Worm (Caenorhabditis elegans) whole organism, late embryonic: ENCODE data around the gene F59F3.6.

Source experiments
- C08G9.2 ChIP-seq: sonication (generic microtip); optimal IDR thresholded peaks from 2 replicates; lab custom pipeline; 2016; ENCODE audit warnings: mild to moderate bottlenecking, missing genetic modification characterization, moderate library complexity, missing compliant biosample characterization
- C38D4.7 ChIP-seq: fragments of 200-800 bp; sonication (Bioruptor generic); optimal IDR thresholded peaks from 2 replicates; lab custom pipeline; 2018; ENCODE audit warnings: mild to moderate bottlenecking, missing genetic modification characterization, moderate library complexity, missing compliant biosample characterization
- F13H6.1 ChIP-seq: sonication (generic microtip); optimal IDR thresholded peaks from 2 replicates; lab custom pipeline; 2016; ENCODE audit warnings: missing genetic modification characterization, missing compliant biosample characterization
- K02D7.2 ChIP-seq: sonication (generic microtip); optimal IDR thresholded peaks from 2 replicates; lab custom pipeline; 2017; ENCODE audit warnings: mild to moderate bottlenecking, missing genetic modification characterization, missing compliant biosample characterization
- K09A11.1 ChIP-seq: sonication (generic microtip); optimal IDR thresholded peaks from 2 replicates; lab custom pipeline; 2017; ENCODE audit warnings: antibody characterized with exemption, mild to moderate bottlenecking, missing genetic modification characterization, missing compliant biosample characterization; ENCODE audit not compliant: insufficient read depth
- T23F11.4 ChIP-seq: fragments of 200-800 bp; sonication (Bioruptor generic); optimal IDR thresholded peaks from 2 replicates; lab custom pipeline; 2018; ENCODE audit warnings: mild to moderate bottlenecking, missing genetic modification characterization, missing compliant biosample characterization
- Y22D7AL.16 ChIP-seq: sonication (generic microtip); optimal IDR thresholded peaks from 2 replicates; lab custom pipeline; 2016; ENCODE audit warnings: missing genetic modification characterization, missing compliant biosample characterization
- ahr-1 ChIP-seq: sonication (generic microtip); optimal IDR thresholded peaks from 2 replicates; lab custom pipeline; 2016; ENCODE audit warnings: missing genetic modification characterization, missing compliant biosample characterization
- ama-1 ChIP-seq: fragments of 150-350 bp; optimal IDR thresholded peaks from 2 replicates; lab custom pipeline; 2014
- ceh-14 ChIP-seq: sonication (generic microtip); optimal IDR thresholded peaks from 2 replicates; lab custom pipeline; 2016; ENCODE audit warnings: missing genotype, missing genetic modification characterization, missing compliant biosample characterization
- ceh-18 ChIP-seq: sonication (generic microtip); optimal IDR thresholded peaks from 2 replicates; lab custom pipeline; 2016; ENCODE audit warnings: missing genetic modification characterization, missing compliant biosample characterization
- ceh-19 ChIP-seq: fragments of 200-800 bp; sonication (Bioruptor generic); optimal IDR thresholded peaks from 2 replicates; lab custom pipeline; 2018; ENCODE audit warnings: mild to moderate bottlenecking, missing genetic modification characterization, missing compliant biosample characterization
- ceh-2 ChIP-seq: sonication (generic microtip); optimal IDR thresholded peaks from 2 replicates; lab custom pipeline; 2016; ENCODE audit warnings: missing genotype, missing genetic modification characterization, missing compliant biosample characterization
- ceh-22 ChIP-seq: sonication (generic microtip); optimal IDR thresholded peaks from 2 replicates; lab custom pipeline; 2017; ENCODE audit warnings: missing biosample characterization, missing genetic modification characterization
- ceh-30 ChIP-seq: fragments of 150-350 bp; optimal IDR thresholded peaks from 2 replicates; lab custom pipeline; 2014; ENCODE audit warnings: missing biosample characterization, missing genetic modification characterization
- ceh-31 ChIP-seq: sonication (generic microtip); optimal IDR thresholded peaks from 2 replicates; lab custom pipeline; 2016; ENCODE audit warnings: missing genetic modification characterization, missing compliant biosample characterization
- ceh-45 ChIP-seq: fragments of 200-800 bp; sonication (Bioruptor generic); IDR thresholded peaks from 2 replicates; pipeline ENCODE4 v1.3.6; 2022; ENCODE audit warnings: missing genetic modification reagents, missing genetic modification characterization, missing compliant biosample characterization
- ceh-6 ChIP-seq: fragments of 200-800 bp; sonication (Bioruptor generic); optimal IDR thresholded peaks from 2 replicates; lab custom pipeline; 2018; ENCODE audit warnings: mild to moderate bottlenecking, missing genetic modification characterization, missing compliant biosample characterization
- dmd-4 ChIP-seq: sonication (generic microtip); optimal IDR thresholded peaks from 2 replicates; lab custom pipeline; 2016; ENCODE audit warnings: borderline replicate concordance, missing genetic modification characterization, missing compliant biosample characterization
- dve-1 ChIP-seq: sonication (generic microtip); optimal IDR thresholded peaks from 2 replicates; lab custom pipeline; 2017; ENCODE audit warnings: antibody characterized with exemption, mild to moderate bottlenecking, missing genetic modification characterization, missing compliant biosample characterization
- elt-2 ChIP-seq: sonication (generic microtip); optimal IDR thresholded peaks from 2 replicates; lab custom pipeline; 2016; ENCODE audit warnings: missing genetic modification reagents, missing genetic modification characterization, missing compliant biosample characterization
- elt-4 ChIP-seq: sonication (generic microtip); optimal IDR thresholded peaks from 2 replicates; lab custom pipeline; 2016; ENCODE audit warnings: missing genetic modification characterization, missing compliant biosample characterization
- ets-4 ChIP-seq: sonication (generic microtip); optimal IDR thresholded peaks from 2 replicates; lab custom pipeline; 2016; ENCODE audit warnings: missing genetic modification characterization, missing compliant biosample characterization
- eyg-1 ChIP-seq: sonication (generic microtip); optimal IDR thresholded peaks from 2 replicates; lab custom pipeline; 2016; ENCODE audit warnings: missing genotype, missing genetic modification characterization, missing compliant biosample characterization
- fax-1 ChIP-seq: sonication (generic microtip); optimal IDR thresholded peaks from 2 replicates; lab custom pipeline; 2016; ENCODE audit warnings: missing genotype, missing genetic modification characterization, missing compliant biosample characterization
- fkh-10 ChIP-seq: fragments of 150-350 bp; optimal IDR thresholded peaks from 2 replicates; lab custom pipeline; 2014; ENCODE audit warnings: missing biosample characterization, missing genetic modification reagents, missing genetic modification characterization
- fkh-6 ChIP-seq: sonication (generic microtip); optimal IDR thresholded peaks from 2 replicates; lab custom pipeline; 2016; ENCODE audit warnings: missing genetic modification characterization, missing compliant biosample characterization
- gmeb-2 ChIP-seq: sonication (generic microtip); optimal IDR thresholded peaks from 2 replicates; lab custom pipeline; 2016; ENCODE audit warnings: missing genetic modification characterization, inconsistent platforms, missing compliant biosample characterization
- hlh-15 ChIP-seq: sonication (generic microtip); optimal IDR thresholded peaks from 2 replicates; lab custom pipeline; 2016; ENCODE audit warnings: missing genetic modification characterization, missing compliant biosample characterization
- hlh-30 ChIP-seq: sonication (generic microtip); optimal IDR thresholded peaks from 2 replicates; lab custom pipeline; 2017; ENCODE audit warnings: antibody characterized with exemption, missing genetic modification characterization, missing compliant biosample characterization; ENCODE audit not compliant: insufficient read depth
- hlh-6 ChIP-seq: sonication (generic microtip); optimal IDR thresholded peaks from 2 replicates; lab custom pipeline; 2016; ENCODE audit warnings: missing genotype, missing genetic modification characterization, missing compliant biosample characterization
- hlh-8 ChIP-seq: sonication (generic microtip); optimal IDR thresholded peaks from 2 replicates; lab custom pipeline; 2016; ENCODE audit warnings: missing genotype, missing genetic modification characterization, missing compliant biosample characterization
- lin-11 ChIP-seq: fragments of 200-800 bp; sonication (Bioruptor generic); optimal IDR thresholded peaks from 2 replicates; lab custom pipeline; 2018; ENCODE audit warnings: mild to moderate bottlenecking, missing genetic modification characterization, missing compliant biosample characterization
- madf-2 ChIP-seq: sonication (generic microtip); optimal IDR thresholded peaks from 2 replicates; lab custom pipeline; 2017; ENCODE audit warnings: missing genetic modification characterization, missing compliant biosample characterization
- mec-3 ChIP-seq: sonication (generic microtip); optimal IDR thresholded peaks from 2 replicates; lab custom pipeline; 2016; ENCODE audit warnings: borderline replicate concordance, missing genetic modification characterization, missing compliant biosample characterization
- nhr-232 ChIP-seq: sonication (generic microtip); optimal IDR thresholded peaks from 2 replicates; lab custom pipeline; 2016; ENCODE audit warnings: missing genetic modification characterization, missing compliant biosample characterization
- npax-4 ChIP-seq: sonication (generic microtip); optimal IDR thresholded peaks from 2 replicates; lab custom pipeline; 2016; ENCODE audit warnings: missing genetic modification characterization, missing compliant biosample characterization
- pag-3 ChIP-seq: sonication (generic microtip); optimal IDR thresholded peaks from 2 replicates; lab custom pipeline; 2016; ENCODE audit warnings: missing compliant biosample characterization, missing genetic modification characterization, borderline replicate concordance
- pat-9 ChIP-seq: fragments of 200-800 bp; sonication (Bioruptor generic); optimal IDR thresholded peaks from 2 replicates; lab custom pipeline; 2018; ENCODE audit warnings: mild to moderate bottlenecking, missing genetic modification characterization, moderate library complexity, missing compliant biosample characterization
- pax-1 ChIP-seq: fragments of 150-350 bp; optimal IDR thresholded peaks from 2 replicates; lab custom pipeline; 2014; ENCODE audit warnings: missing biosample characterization, missing genetic modification characterization
- pqm-1 ChIP-seq: sonication (generic microtip); optimal IDR thresholded peaks from 2 replicates; lab custom pipeline; 2016; ENCODE audit warnings: missing genetic modification characterization, missing compliant biosample characterization
- pros-1 ChIP-seq: fragments of 150-350 bp; optimal IDR thresholded peaks from 2 replicates; lab custom pipeline; 2014; ENCODE audit warnings: missing biosample characterization, missing genetic modification reagents, missing genetic modification characterization
- ref-2 ChIP-seq: sonication (generic microtip); optimal IDR thresholded peaks from 2 replicates; lab custom pipeline; 2016; ENCODE audit warnings: missing genetic modification characterization, missing compliant biosample characterization
- sdc-2 ChIP-seq: sonication (generic microtip); optimal IDR thresholded peaks from 2 replicates; lab custom pipeline; 2016; ENCODE audit warnings: missing genotype, missing genetic modification characterization, missing compliant biosample characterization
- sox-2 ChIP-seq: fragments of 200-800 bp; sonication (Bioruptor generic); IDR thresholded peaks from 2 replicates; pipeline ENCODE4 v1.3.6; 2022; ENCODE audit warnings: missing genetic modification reagents, missing genetic modification characterization, missing compliant biosample characterization
- sox-4 ChIP-seq: sonication (generic microtip); optimal IDR thresholded peaks from 2 replicates; lab custom pipeline; 2017; ENCODE audit warnings: mild to moderate bottlenecking, missing genetic modification characterization, inconsistent platforms, missing compliant biosample characterization
- syd-9 ChIP-seq: sonication (generic microtip); optimal IDR thresholded peaks from 2 replicates; lab custom pipeline; 2016; ENCODE audit warnings: mild to moderate bottlenecking, missing genetic modification characterization, moderate library complexity, missing compliant biosample characterization
- tbx-2 ChIP-seq: sonication (generic microtip); optimal IDR thresholded peaks from 2 replicates; lab custom pipeline; 2016; ENCODE audit warnings: missing genetic modification characterization, missing compliant biosample characterization
- unc-42 ChIP-seq: sonication (generic microtip); optimal IDR thresholded peaks from 2 replicates; lab custom pipeline; 2016; ENCODE audit warnings: missing genotype, missing genetic modification characterization, missing compliant biosample characterization
- unc-55 ChIP-seq: sonication (generic microtip); optimal IDR thresholded peaks from 2 replicates; lab custom pipeline; 2017; ENCODE audit warnings: missing biosample characterization, missing genetic modification reagents, missing genetic modification characterization
- unc-86 ChIP-seq: sonication (generic microtip); optimal IDR thresholded peaks from 2 replicates; lab custom pipeline; 2016; ENCODE audit warnings: missing genetic modification characterization, missing compliant biosample characterization
- zip-5 ChIP-seq: sonication (generic microtip); optimal IDR thresholded peaks from 2 replicates; lab custom pipeline; 2016; ENCODE audit warnings: missing genetic modification characterization, missing compliant biosample characterization
- ztf-16 ChIP-seq: sonication (generic microtip); optimal IDR thresholded peaks from 2 replicates; lab custom pipeline; 2017; ENCODE audit warnings: missing genetic modification characterization, missing compliant biosample characterization

Gene F59F3.6

ce11 chrX:10990159-10990854, 8.8 kb downstream of the F59F3.6 start:
- TF ChIP-seq C38D4.7 (GFP tag; lab: Kevin White, UChicago) (no peak), zip-5 (tag; lab: Kevin White, UChicago) (no peak), ceh-18 (tag; lab: Kevin White, UChicago) (no peak), unc-86 (tag; lab: Kevin White, UChicago) (no peak), mec-3 (tag; lab: Kevin White, UChicago) (no peak), dmd-4 (no peak), sox-2 (peak; percentile 67), C08G9.2 (tag; lab: Kevin White, UChicago) (no peak), pqm-1 (tag; lab: Kevin White, UChicago) (no peak), F13H6.1 (no peak), fax-1 (tag; lab: Kevin White, UChicago) (no peak), ceh-31 (tag; lab: Kevin White, UChicago) (peak; percentile 64), ceh-30 (no peak), tbx-2 (tag; lab: Kevin White, UChicago) (peak; percentile 69), T23F11.4 (no peak), ceh-19 (GFP tag; lab: Kevin White, UChicago) (no peak), elt-2 (no peak), fkh-6 (tag; lab: Kevin White, UChicago) (peak; percentile 20), ets-4 (tag; lab: Kevin White, UChicago) (no peak), pat-9 (tag; lab: Kevin White, UChicago) (no peak), K09A11.1 (tag; lab: Kevin White, UChicago) (no peak), sdc-2 (tag; lab: Kevin White, UChicago) (peak; percentile 52), ama-1 (lab: Kevin White, UChicago) (no peak), hlh-8 (tag; lab: Kevin White, UChicago) (no peak), pax-1 (tag; lab: Kevin White, UChicago) (no peak), syd-9 (tag; lab: Kevin White, UChicago) (peak; percentile 14), hlh-6 (tag; lab: Kevin White, UChicago) (no peak), gmeb-2 (no peak), pros-1 (tag; lab: Kevin White, UChicago) (no peak), ceh-14 (tag; lab: Kevin White, UChicago) (no peak), ceh-2 (tag; lab: Kevin White, UChicago) (peak; percentile 40), unc-42 (no peak), ref-2 (tag; lab: Kevin White, UChicago) (peak; percentile 78), fkh-10 (GFP tag; lab: Kevin White, UChicago) (no peak), ztf-16 (tag; lab: Kevin White, UChicago) (no peak), madf-2 (no peak), sox-4 (no peak), eyg-1 (tag; lab: Kevin White, UChicago) (no peak), unc-55 (GFP tag; lab: Kevin White, UChicago) (no peak), ceh-22 (tag; lab: Kevin White, UChicago) (no peak), K02D7.2 (tag; lab: Kevin White, UChicago) (no peak), ceh-6 (GFP tag; lab: Kevin White, UChicago) (no peak), nhr-232 (tag; lab: Kevin White, UChicago) (no peak), dve-1 (tag; lab: Kevin White, UChicago) (no peak), npax-4 (tag; lab: Kevin White, UChicago) (no peak), pag-3 (tag; lab: Kevin White, UChicago) (no peak), ahr-1 (no peak), hlh-15 (no peak), lin-11 (tag; lab: Kevin White, UChicago) (no peak), hlh-30 (tag; lab: Kevin White, UChicago) (no peak), elt-4 (tag; lab: Kevin White, UChicago) (no peak), ceh-45 (GFP tag; lab: Robert Waterston, UW) (no peak), Y22D7AL.16 (tag; lab: Kevin White, UChicago) (no peak)
